Worm (Caenorhabditis elegans): Measurements from ENCODE around the gene ttb-1.

Gene ttb-1

DNA sequence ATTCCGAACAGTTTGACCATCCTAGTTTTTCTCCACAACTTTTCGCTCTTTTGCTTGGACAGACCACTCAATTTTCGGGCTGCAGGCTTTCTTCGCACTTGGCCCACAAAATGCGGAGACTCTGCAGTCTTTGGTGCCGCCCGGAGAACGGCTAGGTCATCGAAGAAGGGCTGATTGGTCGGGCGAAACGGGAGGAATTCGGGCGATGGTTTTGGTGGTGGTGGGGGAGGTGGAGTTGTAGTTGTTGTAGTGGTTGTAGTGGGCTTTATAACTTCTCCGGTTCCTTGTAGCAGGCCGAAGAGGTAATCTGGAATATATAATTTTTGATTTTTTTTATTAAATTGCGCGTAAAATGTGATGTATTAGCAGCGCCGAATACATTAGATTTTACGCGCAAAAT, 19.0 kb upstream of the ttb-1 start:
- TF ChIP-seq ztf-29 (GFP tag; IDR thresholded peaks at IDR 0.05) (no peak), T22C8.4 (GFP tag; IDR thresholded peaks at IDR 0.05) (no peak), flt-1 (GFP tag; IDR thresholded peaks at IDR 0.05) (no peak), klf-2 (GFP tag; conservative IDR thresholded peaks at IDR 0.05) (no peak), ref-1 (GFP tag; conservative IDR thresholded peaks at IDR 0.05) (no peak), cog-1 (tag; optimal IDR thresholded peaks at IDR 0.05) (no peak), ztf-23 (GFP tag; IDR thresholded peaks at IDR 0.05) (no peak)

DNA sequence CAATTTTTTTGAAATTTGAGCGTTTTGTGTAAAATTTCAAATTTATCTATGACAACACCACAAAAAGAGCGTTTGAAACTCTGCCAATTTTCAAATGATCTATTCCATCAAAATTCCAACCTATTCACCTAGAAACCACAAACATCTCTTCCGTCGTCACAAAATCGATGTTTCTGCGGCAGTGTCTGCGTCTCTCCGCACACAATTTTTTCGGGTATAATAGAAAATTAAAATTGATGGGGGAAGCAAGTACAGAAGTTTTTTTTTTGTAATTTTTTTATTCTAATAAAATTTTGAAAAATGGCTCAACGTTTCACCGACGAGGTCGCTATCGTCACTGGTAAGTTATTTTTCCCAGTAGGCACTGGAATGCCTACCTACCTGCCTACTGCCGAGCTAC, 18.0 kb upstream of the ttb-1 start, which contains the start of gene W03F9.9:
Gene W03F9.9 (plus strand): TSS at position 301 of the 400 bp plus-strand sequence.
- TF ChIP-seq T22C8.4 (GFP tag; IDR thresholded peaks at IDR 0.05) = no peak
- no peak for TF ChIP-seq ref-1 (GFP tag; conservative IDR thresholded peaks at IDR 0.05)
- TF ChIP-seq klf-2 (GFP tag; conservative IDR thresholded peaks at IDR 0.05) = no peak
- no peak for TF ChIP-seq ztf-29 (GFP tag; IDR thresholded peaks at IDR 0.05)
- TF ChIP-seq med-1 (GFP tag; optimal IDR thresholded peaks at IDR 0.05; ENCODE audit: insufficient read depth) = no peak
- no peak for TF ChIP-seq tab-1 (GFP tag; IDR thresholded peaks at IDR 0.05)
- no peak for TF ChIP-seq ztf-23 (GFP tag; IDR thresholded peaks at IDR 0.05)
- no peak for TF ChIP-seq flt-1 (GFP tag; IDR thresholded peaks at IDR 0.05)
- no peak for TF ChIP-seq cog-1 (tag; optimal IDR thresholded peaks at IDR 0.05)

DNA sequence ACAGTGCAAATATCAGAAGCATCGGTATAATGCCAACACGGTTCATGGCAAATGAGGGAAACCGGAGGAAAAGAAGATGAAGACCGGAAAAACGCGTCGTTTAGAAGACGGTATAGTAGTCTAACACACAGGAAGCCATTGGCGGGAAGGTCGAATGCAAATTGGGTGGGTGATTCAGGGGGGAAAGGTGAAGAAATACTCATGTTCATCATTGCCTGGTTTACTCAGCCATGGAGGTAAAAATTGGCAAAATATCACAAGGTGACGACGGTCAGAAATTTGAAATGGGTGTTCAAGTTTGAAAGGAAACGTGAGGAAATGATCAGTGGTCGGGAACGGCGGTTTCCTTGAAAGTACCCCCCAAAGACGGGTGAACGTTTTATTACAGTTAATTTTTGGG, 15.4 kb upstream of the ttb-1 start, which contains the start of gene W03F9.11:
Gene W03F9.11 (minus strand): TSS at position 101 of the 400 bp plus-strand sequence.
- TF ChIP-seq ref-1 (GFP tag; conservative IDR thresholded peaks at IDR 0.05) (no peak), ztf-29 (GFP tag; IDR thresholded peaks at IDR 0.05) (no peak), ztf-23 (GFP tag; IDR thresholded peaks at IDR 0.05) (no peak), flt-1 (GFP tag; IDR thresholded peaks at IDR 0.05) (no peak), klf-2 (GFP tag; conservative IDR thresholded peaks at IDR 0.05) (no peak)

DNA sequence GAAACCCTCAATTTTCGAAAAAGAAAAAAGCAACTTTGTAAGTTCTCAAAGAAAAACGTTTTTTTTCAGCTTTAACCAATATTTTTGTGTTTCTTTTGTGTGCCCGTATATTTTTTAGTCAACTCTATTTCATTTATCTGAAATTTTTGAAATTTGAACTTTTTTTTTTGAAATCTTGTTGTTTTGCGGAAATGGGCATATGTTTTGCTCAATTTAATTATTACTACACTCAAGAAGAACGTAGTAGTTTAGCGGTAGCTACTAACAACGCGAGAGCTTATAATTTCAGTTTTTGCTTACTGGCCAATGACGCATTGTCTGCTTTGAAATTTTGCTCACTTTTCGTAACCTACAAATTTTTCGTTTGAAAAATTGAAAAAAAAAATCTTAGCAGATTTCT, 11.8 kb upstream of the ttb-1 start, which contains the start of gene srh-82:
Gene srh-82 (plus strand): TSS at position 301 of the 400 bp plus-strand sequence.
- TF ChIP-seq flt-1 (GFP tag; IDR thresholded peaks at IDR 0.05) = no peak
- TF ChIP-seq ztf-23 (GFP tag; IDR thresholded peaks at IDR 0.05) = no peak
- TF ChIP-seq T22C8.4 (GFP tag; IDR thresholded peaks at IDR 0.05) = no peak
- no peak for TF ChIP-seq ref-1 (GFP tag; conservative IDR thresholded peaks at IDR 0.05)
- TF ChIP-seq klf-2 (GFP tag; conservative IDR thresholded peaks at IDR 0.05) = no peak
- TF ChIP-seq tab-1 (GFP tag; IDR thresholded peaks at IDR 0.05) = no peak
- no peak for TF ChIP-seq ztf-29 (GFP tag; IDR thresholded peaks at IDR 0.05)
- TF ChIP-seq med-1 (GFP tag; optimal IDR thresholded peaks at IDR 0.05; ENCODE audit: insufficient read depth) = no peak
- no peak for TF ChIP-seq cog-1 (tag; optimal IDR thresholded peaks at IDR 0.05)

DNA sequence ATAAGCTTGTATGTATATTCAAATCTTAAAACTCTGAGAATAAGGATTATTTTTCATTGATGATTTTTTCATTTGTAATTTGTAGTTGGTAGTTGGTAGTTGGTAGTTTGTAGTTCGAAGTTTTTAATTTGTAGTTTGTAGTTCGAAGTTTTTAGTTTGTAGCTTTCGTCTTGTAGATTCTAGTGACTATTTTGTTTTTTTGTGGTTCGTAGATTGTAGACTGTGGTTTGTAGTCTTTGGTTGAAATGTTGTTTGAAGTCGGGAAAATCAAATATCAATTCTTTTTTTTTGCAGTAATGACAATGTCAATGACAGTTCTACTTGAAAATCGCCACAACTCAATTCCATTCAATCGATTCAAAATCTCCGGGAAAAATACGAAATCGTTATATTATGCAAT, 10.9 kb upstream of the ttb-1 start:
- TF ChIP-seq flt-1 (GFP tag; IDR thresholded peaks at IDR 0.05) (no peak), ztf-29 (GFP tag; IDR thresholded peaks at IDR 0.05) (no peak), ref-1 (GFP tag; conservative IDR thresholded peaks at IDR 0.05) (no peak)

DNA sequence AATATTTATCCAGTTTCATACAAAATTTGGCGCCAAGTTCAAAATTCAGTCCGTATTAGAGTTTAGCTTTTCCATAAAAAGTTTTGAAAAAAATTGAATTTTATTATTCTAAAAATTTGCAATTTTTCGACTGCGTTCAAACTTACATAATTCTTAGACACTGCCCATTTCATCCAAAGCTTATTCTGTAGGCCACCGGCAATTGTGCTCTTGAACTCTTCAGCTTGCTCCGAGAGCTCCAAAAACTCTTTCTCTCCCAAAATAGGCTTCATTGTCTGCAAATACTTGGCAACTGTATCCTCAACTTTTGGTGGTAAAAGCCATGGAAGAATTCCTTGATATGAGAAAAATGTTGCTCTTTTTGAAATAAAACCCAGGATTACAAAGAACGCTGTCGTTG, 6.6 kb upstream of the ttb-1 start:
- no peak for TF ChIP-seq flt-1 (GFP tag; IDR thresholded peaks at IDR 0.05)
- no peak for TF ChIP-seq tab-1 (GFP tag; IDR thresholded peaks at IDR 0.05)
- no peak for TF ChIP-seq klf-2 (GFP tag; conservative IDR thresholded peaks at IDR 0.05)
- TF ChIP-seq ztf-29 (GFP tag; IDR thresholded peaks at IDR 0.05) = no peak
- no peak for TF ChIP-seq med-1 (GFP tag; optimal IDR thresholded peaks at IDR 0.05; ENCODE audit: insufficient read depth)
- no peak for TF ChIP-seq T22C8.4 (GFP tag; IDR thresholded peaks at IDR 0.05)
- no peak for TF ChIP-seq cog-1 (tag; optimal IDR thresholded peaks at IDR 0.05)
- no peak for TF ChIP-seq ref-1 (GFP tag; conservative IDR thresholded peaks at IDR 0.05)
- no peak for TF ChIP-seq ztf-23 (GFP tag; IDR thresholded peaks at IDR 0.05)

DNA sequence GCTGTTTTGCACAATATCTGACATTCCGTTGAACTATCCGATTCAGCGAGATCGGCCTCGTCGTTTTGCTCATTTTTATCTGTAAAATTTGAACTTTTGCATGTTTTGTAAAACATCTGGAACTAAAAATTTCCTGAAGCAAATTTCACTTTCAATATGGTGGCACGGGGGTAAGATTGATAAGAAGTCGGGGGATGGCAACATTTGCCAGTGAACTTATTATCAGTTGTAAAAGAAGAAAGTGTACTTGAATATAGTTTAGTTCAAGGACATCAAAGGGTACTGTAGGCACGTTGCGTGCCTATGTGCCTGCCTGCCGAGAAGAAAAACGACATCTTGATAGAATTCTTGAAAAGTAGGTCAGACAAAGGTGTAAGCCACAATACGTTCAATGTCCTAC, 5.3 kb upstream of the ttb-1 start, which contains the start of gene W03F9.4:
Gene W03F9.4 (minus strand): TSS at position 79 of the 400 bp plus-strand sequence.
- no peak for TF ChIP-seq ztf-29 (GFP tag; IDR thresholded peaks at IDR 0.05)
- TF ChIP-seq cog-1 (tag; optimal IDR thresholded peaks at IDR 0.05) = no peak
- TF ChIP-seq ztf-23 (GFP tag; IDR thresholded peaks at IDR 0.05) = no peak
- no peak for TF ChIP-seq klf-2 (GFP tag; conservative IDR thresholded peaks at IDR 0.05)
- TF ChIP-seq T22C8.4 (GFP tag; IDR thresholded peaks at IDR 0.05) = no peak
- TF ChIP-seq med-1 (GFP tag; optimal IDR thresholded peaks at IDR 0.05; ENCODE audit: insufficient read depth) = no peak
- TF ChIP-seq tab-1 (GFP tag; IDR thresholded peaks at IDR 0.05) = no peak

DNA sequence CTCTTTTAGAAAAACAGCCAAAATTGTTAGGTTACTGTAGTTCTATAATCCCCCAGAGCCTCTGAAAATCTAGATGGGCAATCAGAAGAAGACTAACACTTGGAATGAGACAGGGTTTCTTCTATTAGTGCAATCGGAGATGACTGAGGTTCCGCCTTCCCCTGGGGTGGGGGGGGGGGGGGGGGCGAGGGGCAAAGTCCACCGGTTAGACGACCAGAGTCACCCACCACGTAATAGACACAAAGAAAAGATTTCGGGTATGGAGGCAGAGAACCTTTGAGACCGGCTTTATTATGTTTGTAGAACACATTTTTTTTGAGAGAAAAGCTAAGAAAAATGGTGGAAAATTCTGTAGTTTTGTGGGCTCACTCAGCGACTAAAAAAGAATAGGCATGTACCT, 4.5 kb upstream of the ttb-1 start:
- TF ChIP-seq ztf-29 (GFP tag; IDR thresholded peaks at IDR 0.05) (no peak), flt-1 (GFP tag; IDR thresholded peaks at IDR 0.05) (0 out of 2 replicates have a peak, but pooled peaks have one; percentile 41)

DNA sequence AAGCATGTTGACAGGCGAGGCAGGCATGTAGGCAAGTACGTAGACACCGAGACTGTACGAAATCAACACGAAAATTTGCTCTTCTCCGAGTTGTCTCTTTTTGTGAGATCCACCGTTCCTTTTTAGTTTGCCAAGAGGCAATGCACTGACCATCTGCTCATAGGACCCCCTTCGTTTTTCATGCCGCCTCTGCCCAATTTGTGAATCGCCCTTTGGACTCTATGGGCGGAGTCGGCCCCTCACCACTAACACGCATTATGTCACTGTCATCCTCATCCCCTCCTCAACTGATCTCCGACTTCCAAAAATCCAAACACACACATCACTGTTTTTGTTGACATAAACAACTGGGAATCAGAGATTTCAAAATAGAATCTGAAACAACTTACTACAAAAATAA, 2.8 kb upstream of the ttb-1 start:
- TF ChIP-seq ztf-23 (GFP tag; IDR thresholded peaks at IDR 0.05) = 0 out of 2 replicates have a peak, but pooled peaks have one; percentile 7
- TF ChIP-seq tab-1 (GFP tag; IDR thresholded peaks at IDR 0.05) = 0 out of 2 replicates have a peak, but pooled peaks have one; percentile 65
- TF ChIP-seq flt-1 (GFP tag; IDR thresholded peaks at IDR 0.05) = 0 out of 2 replicates have a peak, but pooled peaks have one; percentile 25
- TF ChIP-seq T22C8.4 (GFP tag; IDR thresholded peaks at IDR 0.05) = 0 out of 2 replicates have a peak, but pooled peaks have one; percentile 7
- TF ChIP-seq med-1 (GFP tag; optimal IDR thresholded peaks at IDR 0.05; ENCODE audit: insufficient read depth) = no peak
- TF ChIP-seq cog-1 (tag; optimal IDR thresholded peaks at IDR 0.05) = no peak
- no peak for TF ChIP-seq ref-1 (GFP tag; conservative IDR thresholded peaks at IDR 0.05)

DNA sequence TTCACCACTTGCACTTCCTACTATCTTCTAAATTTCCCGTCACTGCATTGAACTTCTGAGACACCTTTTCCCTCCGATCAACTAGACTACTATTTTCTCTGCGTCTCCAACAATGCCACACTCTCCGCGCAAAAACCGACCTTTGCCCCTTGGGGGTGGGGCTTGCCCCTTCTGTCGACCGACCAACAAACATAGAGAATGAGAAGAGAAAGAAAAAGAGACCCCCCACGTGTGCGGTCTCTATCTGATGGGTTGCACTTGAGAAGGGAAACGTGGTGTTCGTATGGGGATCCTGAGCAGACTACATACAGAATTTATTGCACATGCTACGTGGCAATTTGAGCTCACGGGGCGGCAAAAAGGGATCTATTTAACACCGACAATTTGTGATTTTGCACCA, 1.4 kb upstream of the ttb-1 start:
- TF ChIP-seq flt-1 (GFP tag; IDR thresholded peaks at IDR 0.05) (0 out of 2 replicates have a peak, but pooled peaks have one; percentile 55), ztf-29 (GFP tag; IDR thresholded peaks at IDR 0.05) (no peak), klf-2 (GFP tag; conservative IDR thresholded peaks at IDR 0.05) (0 out of 2 replicates have a peak, but pooled peaks have one; percentile 9), ref-1 (GFP tag; conservative IDR thresholded peaks at IDR 0.05) (no peak), med-1 (GFP tag; optimal IDR thresholded peaks at IDR 0.05; ENCODE audit: insufficient read depth) (no peak), cog-1 (tag; optimal IDR thresholded peaks at IDR 0.05) (no peak), T22C8.4 (GFP tag; IDR thresholded peaks at IDR 0.05) (no peak), ztf-23 (GFP tag; IDR thresholded peaks at IDR 0.05) (peak; percentile 51; the same call in 1 of the 2 replicates), tab-1 (GFP tag; IDR thresholded peaks at IDR 0.05) (no peak)
